Fruit fly (Drosophila melanogaster) whole organism, adult: ENCODE data around the gene CG32373.

Experiments used
- CG11617 ChIP-seq: fragments of 200-800 bp; sonication (Bioruptor generic); optimal IDR thresholded peaks from 2 replicates; lab custom pipeline; 2017; ENCODE audit warnings: mild to moderate bottlenecking, missing biosample characterization, missing genetic modification reagents, missing genetic modification characterization
- CG12768 ChIP-seq: fragments of 200-800 bp; sonication (Bioruptor generic); optimal IDR thresholded peaks from 2 replicates; lab custom pipeline; 2017; ENCODE audit warnings: missing biosample characterization, missing genetic modification characterization, mild to moderate bottlenecking, moderate library complexity, missing genetic modification reagents
- CG14711 ChIP-seq: fragments of 200-800 bp; sonication (Bioruptor generic); optimal IDR thresholded peaks from 2 replicates; lab custom pipeline; 2018; ENCODE audit warnings: missing biosample characterization, mild to moderate bottlenecking, missing genetic modification characterization, moderate library complexity
- CG1620 ChIP-seq: fragments of 200-800 bp; sonication (Bioruptor generic); optimal IDR thresholded peaks from 2 replicates; lab custom pipeline; 2016; ENCODE audit warnings: missing biosample characterization, missing genetic modification characterization
- CG33017 ChIP-seq: fragments of 200-800 bp; sonication (Bioruptor generic); optimal IDR thresholded peaks from 2 replicates; lab custom pipeline; 2018; ENCODE audit warnings: missing biosample characterization, mild to moderate bottlenecking, missing genetic modification characterization, moderate library complexity
- CG5204 ChIP-seq: fragments of 200-800 bp; sonication (Bioruptor generic); optimal IDR thresholded peaks from 2 replicates; lab custom pipeline; 2016; ENCODE audit warnings: missing biosample characterization, missing genetic modification characterization
- CG7045 ChIP-seq: fragments of 200-800 bp; sonication (Bioruptor generic); optimal IDR thresholded peaks from 2 replicates; lab custom pipeline; 2017; ENCODE audit warnings: missing biosample characterization, mild to moderate bottlenecking, missing genetic modification characterization
- CG7101 ChIP-seq: fragments of 200-800 bp; sonication (Bioruptor generic); optimal IDR thresholded peaks from 2 replicates; lab custom pipeline; 2018; ENCODE audit warnings: missing biosample characterization, mild to moderate bottlenecking, missing genetic modification characterization, moderate library complexity
- Clk ChIP-seq: fragments of 200-800 bp; sonication (Bioruptor generic); optimal IDR thresholded peaks from 2 replicates; lab custom pipeline; 2017; ENCODE audit warnings: missing biosample characterization, missing genetic modification characterization
- Crg-1 ChIP-seq: fragments of 200-800 bp; sonication (Bioruptor generic); optimal IDR thresholded peaks from 2 replicates; lab custom pipeline; 2016; ENCODE audit warnings: missing biosample characterization, missing genetic modification characterization
- Hr96 ChIP-seq: fragments of 200-800 bp; sonication (Bioruptor generic); optimal IDR thresholded peaks from 2 replicates; lab custom pipeline; 2016; ENCODE audit warnings: missing biosample characterization, missing genetic modification characterization
- Mnt ChIP-seq: fragments of 200-800 bp; sonication (Bioruptor generic); optimal IDR thresholded peaks from 2 replicates; lab custom pipeline; 2016; ENCODE audit warnings: missing biosample characterization, mild to moderate bottlenecking, missing genetic modification characterization
- bab1 ChIP-seq: fragments of 200-800 bp; sonication (Bioruptor generic); optimal IDR thresholded peaks from 3 replicates; lab custom pipeline; 2019; ENCODE audit warnings: missing biosample characterization, mild to moderate bottlenecking, missing genetic modification characterization, moderate library complexity
- cic ChIP-seq: fragments of 200-800 bp; sonication (Bioruptor generic); optimal IDR thresholded peaks from 2 replicates; lab custom pipeline; 2017; ENCODE audit warnings: missing biosample characterization, mild to moderate bottlenecking, missing genetic modification characterization, moderate library complexity
- cnc ChIP-seq, 2 experiments: fragments of >200 bp; optimal IDR thresholded peaks; 2 replicates each; lab custom pipeline; 2017
- kay ChIP-seq: fragments of 200-800 bp; sonication (Bioruptor generic); peaks from one replicate; lab custom pipeline; 2016; ENCODE audit warnings: missing biosample characterization, missing genetic modification characterization, borderline replicate concordance
- ovo ChIP-seq: fragments of 200-800 bp; sonication (Bioruptor generic); optimal IDR thresholded peaks from 2 replicates; lab custom pipeline; 2016; ENCODE audit warnings: missing biosample characterization, missing genetic modification characterization
- pad ChIP-seq: fragments of 200-800 bp; sonication (Bioruptor generic); optimal IDR thresholded peaks from 3 replicates; lab custom pipeline; 2017; ENCODE audit warnings: missing biosample characterization, missing genetic modification characterization, mild to moderate bottlenecking, moderate library complexity, missing genetic modification reagents
- tj ChIP-seq: fragments of 200-800 bp; sonication (Bioruptor generic); optimal IDR thresholded peaks from 3 replicates; lab custom pipeline; 2017; ENCODE audit warnings: missing biosample characterization, mild to moderate bottlenecking, missing genetic modification characterization, moderate library complexity
- toe ChIP-seq: fragments of 200-800 bp; sonication (Bioruptor generic); optimal IDR thresholded peaks from 2 replicates; lab custom pipeline; 2016; ENCODE audit warnings: missing biosample characterization, missing genetic modification characterization

CG32373 gene

dm6 chr3L:7633619-7634018 lies 16.7 kb upstream of the CG32373 start:
- TF ChIP-seq kay (peak; percentile 24), CG7045 (GFP tag; lab: Kevin White, UChicago) (no peak)

- TF ChIP-seq CG7045 (GFP tag; lab: Kevin White, UChicago) (no peak), toe (GFP tag; lab: Kevin White, UChicago) (no peak), CG12768 (GFP tag; lab: Kevin White, UChicago) (no peak), CG14711 (tag; lab: Kevin White, UChicago) (no peak), Crg-1 (GFP tag; lab: Kevin White, UChicago) (no peak), Mnt (GFP tag; lab: Kevin White, UChicago) (no peak), CG7101 (tag; lab: Kevin White, UChicago) (no peak), bab1 (no peak), CG5204 (no peak), kay (no peak), CG11617 (no peak), pad (no peak), tj (GFP tag; lab: Kevin White, UChicago) (no peak), cic (GFP tag; lab: Kevin White, UChicago) (no peak), Hr96 (GFP tag; lab: Kevin White, UChicago) (no peak), Clk (GFP tag; lab: Kevin White, UChicago) (no peak), CG33017 (tag; lab: Kevin White, UChicago) (no peak), cnc (optimal IDR thresholded peaks at IDR 0.05; lab: Kevin White, UChicago) (no peak)
Observed at dm6 chr3L:7634743-7635469, 15.4 kb upstream of the CG32373 start.

- no peak for TF ChIP-seq CG1620 (GFP tag; lab: Kevin White, UChicago)
- TF ChIP-seq bab1, result peak; percentile 26
- no peak for TF ChIP-seq CG12768 (GFP tag; lab: Kevin White, UChicago)
Observed at dm6 chr3L:7639533-7639932, 10.8 kb upstream of the CG32373 start.

dm6 chr3L:7640297-7640696 lies 10.1 kb upstream of the CG32373 start, which contains the start of gene Urm1:
Urm1 (minus strand) TSS chr3L:7640446.
- peak; percentile 22 for TF ChIP-seq kay
- TF ChIP-seq Crg-1 (GFP tag; lab: Kevin White, UChicago), result no peak
- TF ChIP-seq ovo (GFP tag; lab: Kevin White, UChicago), result no peak
- TF ChIP-seq tj (GFP tag; lab: Kevin White, UChicago), result no peak
- TF ChIP-seq cnc (optimal IDR thresholded peaks at IDR 0.05; lab: Kevin White, UChicago), result no peak

- TF ChIP-seq CG7045 (GFP tag; lab: Kevin White, UChicago) (no peak), CG33017 (tag; lab: Kevin White, UChicago) (no peak), ovo (GFP tag; lab: Kevin White, UChicago) (no peak), Clk (GFP tag; lab: Kevin White, UChicago) (no peak), CG7101 (tag; lab: Kevin White, UChicago) (peak; percentile 6), CG5204 (no peak), CG12768 (GFP tag; lab: Kevin White, UChicago) (no peak), Crg-1 (GFP tag; lab: Kevin White, UChicago) (no peak), cnc (optimal IDR thresholded peaks at IDR 0.05; lab: Kevin White, UChicago) (no peak), kay (no peak), tj (GFP tag; lab: Kevin White, UChicago) (no peak), Hr96 (GFP tag; lab: Kevin White, UChicago) (no peak), pad (peak; percentile 20), Mnt (GFP tag; lab: Kevin White, UChicago) (peak; percentile 32), CG1620 (GFP tag; lab: Kevin White, UChicago) (no peak), cic (GFP tag; lab: Kevin White, UChicago) (no peak), CG11617 (peak; percentile 2), bab1 (peak; percentile 51), toe (GFP tag; lab: Kevin White, UChicago) (no peak), CG14711 (tag; lab: Kevin White, UChicago) (no peak)
Observed at dm6 chr3L:7641467-7641866, 8.9 kb upstream of the CG32373 start, which contains the start of gene CG7506. CG7506 (minus strand) TSS chr3L:7641648.

- peak; percentile 54 for TF ChIP-seq pad
- TF ChIP-seq tj (GFP tag; lab: Kevin White, UChicago), result no peak
Observed at dm6 chr3L:7643562-7643961, 6.8 kb upstream of the CG32373 start.

dm6 chr3L:7650968-7651367 lies 620 bp downstream of the CG32373 start, which contains the start of gene PGRP-SD:
PGRP-SD (plus strand) TSS chr3L:7651180.
- TF ChIP-seq ovo (GFP tag; lab: Kevin White, UChicago) (no peak), Hr96 (GFP tag; lab: Kevin White, UChicago) (no peak), cic (GFP tag; lab: Kevin White, UChicago) (no peak), tj (GFP tag; lab: Kevin White, UChicago) (no peak)
